Worm (Caenorhabditis elegans): Measurements from ENCODE around the gene Y82E9BR.5.

Gene Y82E9BR.5

ce11 chrIII:1392763-1393162 is 8.6 kb downstream of the Y82E9BR.5 start:
- TF ChIP-seq nhr-28 (tag; optimal IDR thresholded peaks at IDR 0.05) (peak; percentile 71), mdt-29 (GFP tag; IDR thresholded peaks at IDR 0.05) (no peak), nhr-102 (tag; optimal IDR thresholded peaks at IDR 0.05) (peak; percentile 58), nhr-48 (tag; optimal IDR thresholded peaks at IDR 0.05) (peak; percentile 7), Y75B8A.6 (GFP tag; IDR thresholded peaks at IDR 0.05) (no peak), mxl-2 (GFP tag; conservative IDR thresholded peaks at IDR 0.05) (no peak), T20F7.1 (GFP tag; optimal IDR thresholded peaks at IDR 0.05) (peak; percentile 4), nhr-77 (tag; optimal IDR thresholded peaks at IDR 0.05) (peak; percentile 60), dve-1 (tag; optimal IDR thresholded peaks at IDR 0.05; ENCODE audit: insufficient read depth) (peak; percentile 63), php-3 (GFP tag; IDR thresholded peaks at IDR 0.05) (peak; percentile 18; the same call in 1 of the 2 replicates), daf-16 (GFP tag; optimal IDR thresholded peaks at IDR 0.05) (no peak), daf-16 (tag; optimal IDR thresholded peaks at IDR 0.05) (peak; percentile 58), snpc-1.2 (GFP tag; IDR thresholded peaks at IDR 0.05) (no peak), lin-1 (GFP tag; IDR thresholded peaks at IDR 0.05) (0 out of 2 replicates have a peak, but pooled peaks have one; percentile 44), hlh-11 (tag; optimal IDR thresholded peaks at IDR 0.05) (peak; percentile 73), tra-1 (GFP tag; IDR thresholded peaks at IDR 0.05) (peak; percentile 42; the same call in 1 of the 2 replicates), pqm-1 (tag; optimal IDR thresholded peaks at IDR 0.05) (peak; percentile 84), lin-38 (GFP tag; IDR thresholded peaks at IDR 0.05) (peak; percentile 85), dmd-6 (GFP tag; IDR thresholded peaks at IDR 0.05) (peak; percentile 86), unc-130 (GFP tag; optimal IDR thresholded peaks at IDR 0.05) (no peak)

DNA sequence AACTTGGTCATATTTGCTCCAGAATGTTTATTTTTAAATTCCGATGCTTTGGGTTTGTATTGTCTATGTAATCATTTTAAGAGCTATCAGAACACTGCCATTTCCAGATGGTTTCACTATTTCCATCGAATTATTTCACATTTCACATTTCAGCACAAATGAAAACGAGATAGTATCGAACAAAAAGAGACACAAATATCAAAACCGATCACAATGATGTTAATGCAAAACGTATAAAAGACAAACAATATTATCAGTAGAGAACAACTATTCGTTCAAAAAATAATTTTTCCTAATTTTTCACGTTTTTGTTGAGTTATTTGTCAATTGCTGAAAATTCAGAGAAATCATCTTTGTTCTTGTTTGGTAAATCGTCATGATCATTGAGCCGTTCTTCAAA is 11.2 kb downstream of the Y82E9BR.5 start:
- TF ChIP-seq hlh-11 (tag; optimal IDR thresholded peaks at IDR 0.05) (peak; percentile 19), Y75B8A.6 (GFP tag; IDR thresholded peaks at IDR 0.05) (no peak), lin-29 (GFP tag; IDR thresholded peaks at IDR 0.05) (no peak), hif-1 (tag; optimal IDR thresholded peaks at IDR 0.05) (no peak), dmd-6 (GFP tag; IDR thresholded peaks at IDR 0.05) (peak; percentile 39; the same call in 1 of the 2 replicates), nhr-28 (tag; optimal IDR thresholded peaks at IDR 0.05) (peak; percentile 17), daf-16 (GFP tag; optimal IDR thresholded peaks at IDR 0.05) (no peak), daf-16 (tag; optimal IDR thresholded peaks at IDR 0.05) (peak; percentile 28), pqm-1 (tag; optimal IDR thresholded peaks at IDR 0.05) (peak; percentile 64)

ce11 chrIII:1398183-1398582 is 14.0 kb downstream of the Y82E9BR.5 start:
- TF ChIP-seq ceh-62 (tag; optimal IDR thresholded peaks at IDR 0.05) (no peak), T20F7.1 (GFP tag; optimal IDR thresholded peaks at IDR 0.05) (peak; percentile 22), dmd-6 (GFP tag; IDR thresholded peaks at IDR 0.05) (peak; percentile 48), egl-27 (tag; optimal IDR thresholded peaks at IDR 0.05) (no peak), nhr-237 (tag; optimal IDR thresholded peaks at IDR 0.05) (no peak), daf-16 (GFP tag; optimal IDR thresholded peaks at IDR 0.05) (no peak), daf-16 (tag; optimal IDR thresholded peaks at IDR 0.05) (peak; percentile 61), nhr-28 (tag; optimal IDR thresholded peaks at IDR 0.05) (peak; percentile 64), F10B5.3 (tag; optimal IDR thresholded peaks at IDR 0.05) (no peak), pqm-1 (tag; optimal IDR thresholded peaks at IDR 0.05) (peak; percentile 86)

DNA sequence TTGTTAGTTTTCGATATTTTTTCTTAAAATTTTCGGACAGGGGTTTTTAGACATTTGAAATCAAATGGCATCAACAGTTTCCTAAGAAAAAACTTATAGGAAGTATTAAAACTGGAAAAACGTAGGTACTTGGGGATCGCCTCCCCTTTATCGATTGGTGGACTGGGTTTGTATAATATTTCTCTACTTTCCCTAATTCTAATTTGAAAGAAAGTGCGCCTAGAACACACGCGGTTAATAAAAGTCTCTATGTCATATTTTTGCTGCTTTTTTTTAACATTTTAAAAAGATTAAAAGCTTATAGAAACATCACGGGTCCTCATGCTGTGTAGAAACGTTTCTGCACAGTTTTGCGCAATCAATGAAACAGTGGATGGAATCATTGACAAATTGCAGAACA is 15.5 kb downstream of the Y82E9BR.5 start, which contains the start of gene pals-16:
pals-16 (plus strand) TSS at position 301 of the 400 bp plus-strand sequence.
- TF ChIP-seq lir-3 (tag; optimal IDR thresholded peaks at IDR 0.05) (no peak), F26F4.8 (GFP tag; conservative IDR thresholded peaks at IDR 0.05) (no peak), hmg-1.1 (GFP tag; IDR thresholded peaks at IDR 0.05) (no peak), vab-7 (GFP tag; IDR thresholded peaks at IDR 0.05) (no peak), unc-130 (GFP tag; optimal IDR thresholded peaks at IDR 0.05) (no peak), unc-39 (tag; optimal IDR thresholded peaks at IDR 0.05) (no peak), dve-1 (tag; optimal IDR thresholded peaks at IDR 0.05; ENCODE audit: insufficient read depth) (no peak), lim-7 (GFP tag; IDR thresholded peaks at IDR 0.05) (no peak)

DNA sequence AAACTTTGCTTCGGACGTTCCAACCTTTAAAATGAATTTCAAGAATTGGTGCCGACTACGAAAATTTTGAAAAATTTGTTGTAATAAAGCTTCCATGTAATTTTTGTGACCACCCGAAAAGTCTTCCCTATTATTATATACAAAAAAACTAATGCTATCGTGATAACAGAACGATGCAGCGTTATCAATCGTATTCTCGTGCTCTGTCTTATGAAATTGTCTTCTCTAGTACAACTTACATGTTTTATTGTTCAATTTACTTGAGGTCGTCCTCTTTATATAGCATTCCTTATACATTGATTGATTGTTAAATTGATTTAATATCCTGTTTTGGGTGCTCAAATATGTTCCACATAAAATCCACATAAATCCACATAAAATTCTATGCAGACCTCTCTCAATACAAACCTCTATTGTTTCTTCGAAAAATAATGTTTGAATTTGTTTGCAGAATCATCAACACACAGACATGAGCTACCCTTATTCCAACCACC is 17.4 kb downstream of the Y82E9BR.5 start, which contains the start of gene pals-19:
pals-19 (plus strand) TSS at position 444 of the 494 bp plus-strand sequence.
- TF ChIP-seq nhr-76 (tag; optimal IDR thresholded peaks at IDR 0.05) (no peak), nhr-48 (tag; optimal IDR thresholded peaks at IDR 0.05) (no peak), nhr-10 (tag; optimal IDR thresholded peaks at IDR 0.05) (no peak), mep-1 (tag; optimal IDR thresholded peaks at IDR 0.05) (peak; percentile 15), dve-1 (tag; optimal IDR thresholded peaks at IDR 0.05; ENCODE audit: insufficient read depth) (peak; percentile 30), lir-3 (tag; optimal IDR thresholded peaks at IDR 0.05) (no peak), spr-3 (GFP tag; optimal IDR thresholded peaks at IDR 0.05) (no peak), mdl-1 (tag; optimal IDR thresholded peaks at IDR 0.05) (peak in 1 of 2 experiments; percentile 34), daf-16 (GFP tag; optimal IDR thresholded peaks at IDR 0.05) (no peak), daf-16 (tag; optimal IDR thresholded peaks at IDR 0.05) (peak; percentile 54), hlh-30 (tag; optimal IDR thresholded peaks at IDR 0.05; ENCODE audit: insufficient read depth) (peak; percentile 14), rbr-2 (tag; optimal IDR thresholded peaks at IDR 0.05) (no peak), ceh-82 (tag; optimal IDR thresholded peaks at IDR 0.05) (no peak), nhr-77 (tag; optimal IDR thresholded peaks at IDR 0.05) (peak; percentile 58), nhr-28 (tag; optimal IDR thresholded peaks at IDR 0.05) (peak; percentile 85), dpl-1 (GFP tag; optimal IDR thresholded peaks at IDR 0.05) (no peak), php-3 (GFP tag; IDR thresholded peaks at IDR 0.05) (0 out of 2 replicates have a peak, but pooled peaks have one; percentile 26), vab-7 (GFP tag; IDR thresholded peaks at IDR 0.05) (no peak)

Data from whole organism, L4 larva.